Worm (Caenorhabditis elegans) whole organism, L1 larva: ENCODE measurements around the gene rig-3.
A peak's percentile ranks its signal among the peaks of the same experiment; 100 is the strongest.

Experiments
- alr-1 ChIP-seq: fragments of 200-800 bp; sonication (Bioruptor generic); optimal IDR thresholded peaks from 2 replicates; lab custom pipeline; 2018; ENCODE audit warnings: borderline replicate concordance, mild to moderate bottlenecking, missing genetic modification characterization, missing compliant biosample characterization
- aly-2 ChIP-seq: fragments of 150-350 bp; optimal IDR thresholded peaks from 2 replicates; lab custom pipeline; 2014; ENCODE audit warnings: missing biosample characterization, missing genetic modification characterization
- ces-1 ChIP-seq: fragments of 150-350 bp; optimal IDR thresholded peaks from 2 replicates; lab custom pipeline; 2014; ENCODE audit warnings: missing biosample characterization, missing genetic modification reagents, missing genetic modification characterization
- efl-1 ChIP-seq, 4 experiments: fragments of 150-350 bp; optimal IDR thresholded peaks in 3 of 4; peaks in 1 of 4; 1 replicate in 1 of 4; 2 replicates in 3 of 4; lab custom pipeline; 2014; ENCODE audit warnings: missing biosample characterization in 2 of 4, missing genetic modification characterization in 2 of 4, missing genetic modification reagents in 2 of 4
- egl-27 ChIP-seq, 2 experiments: fragments of 150-350 bp in 1 of 2; sonication (generic microtip); optimal IDR thresholded peaks; 3 replicates each; lab custom pipeline; 2017 to 2018; ENCODE audit warnings: missing biosample characterization in 2 of 2, missing genetic modification characterization in 2 of 2, missing genetic modification reagents in 2 of 2
- elt-2 ChIP-seq: sonication (generic microtip); optimal IDR thresholded peaks from 2 replicates; lab custom pipeline; 2016; ENCODE audit warnings: missing genetic modification characterization, mild to moderate bottlenecking, inconsistent platforms, missing compliant biosample characterization, missing genetic modification reagents
- elt-3 ChIP-seq, 6 experiments: fragments of 150-350 bp in 1 of 6; sonication (generic microtip); optimal IDR thresholded peaks; 2 replicates each; lab custom pipeline; 2017 to 2018; ENCODE audit warnings: missing biosample characterization in 6 of 6, missing genetic modification characterization in 6 of 6, inconsistent platforms in 1 of 6
- fkh-8 ChIP-seq: sonication (generic microtip); optimal IDR thresholded peaks from 2 replicates; lab custom pipeline; 2016; ENCODE audit warnings: mild to moderate bottlenecking, missing genetic modification characterization, missing compliant biosample characterization
- irx-1 ChIP-seq: sonication (generic microtip); optimal IDR thresholded peaks from 2 replicates; lab custom pipeline; 2016; ENCODE audit warnings: missing genetic modification characterization, missing compliant biosample characterization
- lin-14 ChIP-seq: fragments of 200-800 bp; sonication (Bioruptor generic); optimal IDR thresholded peaks from 2 replicates; lab custom pipeline; 2018; ENCODE audit warnings: mild to moderate bottlenecking, missing genetic modification characterization, moderate library complexity, missing compliant biosample characterization
- lin-35 ChIP-seq, 2 experiments: fragments of 150-350 bp; optimal IDR thresholded peaks; 2 replicates each; lab custom pipeline; 2014; ENCODE audit warnings: missing biosample characterization in 2 of 2, missing genetic modification characterization in 2 of 2, missing genetic modification reagents in 2 of 2
- lsy-2 ChIP-seq, 2 experiments: fragments of 150-350 bp; optimal IDR thresholded peaks; 2 replicates each; lab custom pipeline; 2014; ENCODE audit warnings: missing biosample characterization in 2 of 2, missing genetic modification characterization in 2 of 2
- mab-9 ChIP-seq: fragments of 200-800 bp; sonication (Bioruptor generic); IDR thresholded peaks from 2 replicates; pipeline ENCODE4 v1.3.6; 2022; ENCODE audit warnings: missing genetic modification reagents, missing genetic modification characterization, missing compliant biosample characterization
- mdl-1 ChIP-seq, 2 experiments: fragments of 150-350 bp; optimal IDR thresholded peaks; 2 replicates each; lab custom pipeline; 2014 to 2017; ENCODE audit warnings: missing biosample characterization in 2 of 2, missing genetic modification characterization in 2 of 2, inconsistent platforms in 1 of 2
- mef-2 ChIP-seq: fragments of 150-350 bp; optimal IDR thresholded peaks from 2 replicates; lab custom pipeline; 2014; ENCODE audit warnings: missing biosample characterization, missing genetic modification characterization
- nhr-12 ChIP-seq: sonication (generic microtip); optimal IDR thresholded peaks from 2 replicates; lab custom pipeline; 2017; ENCODE audit warnings: missing biosample characterization, missing genetic modification characterization
- nhr-20 ChIP-seq: sonication (generic microtip); optimal IDR thresholded peaks from 2 replicates; lab custom pipeline; 2016; ENCODE audit warnings: mild to moderate bottlenecking, missing genetic modification characterization, missing compliant biosample characterization
- nhr-237 ChIP-seq: fragments of 150-350 bp; optimal IDR thresholded peaks from 2 replicates; lab custom pipeline; 2014; ENCODE audit warnings: missing biosample characterization, missing genetic modification characterization
- nhr-47 ChIP-seq: sonication (generic microtip); optimal IDR thresholded peaks from 2 replicates; lab custom pipeline; 2016; ENCODE audit warnings: mild to moderate bottlenecking, missing genetic modification characterization, moderate library complexity, missing compliant biosample characterization
- nhr-71 ChIP-seq: sonication (generic microtip); optimal IDR thresholded peaks from 2 replicates; lab custom pipeline; 2016; ENCODE audit warnings: mild to moderate bottlenecking, missing genetic modification characterization, moderate library complexity, missing compliant biosample characterization
- nhr-76 ChIP-seq: sonication (generic microtip); optimal IDR thresholded peaks from 2 replicates; lab custom pipeline; 2017; ENCODE audit warnings: missing biosample characterization, missing genetic modification characterization
- nhr-84 ChIP-seq: sonication (generic microtip); optimal IDR thresholded peaks from 2 replicates; lab custom pipeline; 2017; ENCODE audit warnings: missing biosample characterization, missing genetic modification characterization
- nhr-90 ChIP-seq: sonication (generic microtip); optimal IDR thresholded peaks from 2 replicates; lab custom pipeline; 2016; ENCODE audit warnings: mild to moderate bottlenecking, missing genetic modification characterization, missing compliant biosample characterization; ENCODE audit not compliant: poor library complexity
- pag-3 ChIP-seq: sonication (generic microtip); optimal IDR thresholded peaks from 2 replicates; lab custom pipeline; 2017; ENCODE audit warnings: missing genetic modification characterization, mild to moderate bottlenecking, missing compliant biosample characterization, antibody characterized with exemption, borderline replicate concordance; ENCODE audit not compliant: insufficient read depth
- skn-1 ChIP-seq: fragments of 150-350 bp; optimal IDR thresholded peaks from 2 replicates; lab custom pipeline; 2014; ENCODE audit warnings: missing biosample characterization, missing genetic modification characterization
- snpc-4 ChIP-seq: fragments of 150-350 bp; optimal IDR thresholded peaks from 2 replicates; lab custom pipeline; 2014; ENCODE audit warnings: missing biosample characterization, missing genetic modification characterization
- snu-23 ChIP-seq: sonication (generic microtip); optimal IDR thresholded peaks from 2 replicates; lab custom pipeline; 2016; ENCODE audit warnings: missing genetic modification characterization, missing compliant biosample characterization
- swsn-7 ChIP-seq: sonication (generic microtip); optimal IDR thresholded peaks from 2 replicates; lab custom pipeline; 2016; ENCODE audit warnings: missing genetic modification characterization, missing compliant biosample characterization
- tbx-2 ChIP-seq: sonication (generic microtip); optimal IDR thresholded peaks from 2 replicates; lab custom pipeline; 2016; ENCODE audit warnings: missing genetic modification characterization, missing compliant biosample characterization
- unc-130 ChIP-seq: fragments of 150-350 bp; optimal IDR thresholded peaks from 2 replicates; lab custom pipeline; 2017; ENCODE audit warnings: missing biosample characterization, missing genetic modification characterization, inconsistent platforms
- unc-86 ChIP-seq: sonication (generic microtip); optimal IDR thresholded peaks from 2 replicates; lab custom pipeline; 2016; ENCODE audit warnings: missing genetic modification characterization, missing compliant biosample characterization
- xbp-1 ChIP-seq: sonication (generic microtip); optimal IDR thresholded peaks from 2 replicates; lab custom pipeline; 2016; ENCODE audit warnings: missing genetic modification characterization, missing compliant biosample characterization
- zip-4 ChIP-seq: fragments of 200-800 bp; sonication (Bioruptor generic); optimal IDR thresholded peaks from 2 replicates; lab custom pipeline; 2018; ENCODE audit warnings: mild to moderate bottlenecking, missing genetic modification characterization, moderate library complexity, missing compliant biosample characterization
- ztf-11 ChIP-seq, 2 experiments: sonication (generic microtip); optimal IDR thresholded peaks; 2 replicates each; lab custom pipeline; 2016 to 2017; ENCODE audit warnings: missing genetic modification characterization in 2 of 2, missing biosample characterization in 1 of 2, missing compliant biosample characterization in 1 of 2

Gene rig-3

ce11 chrX:6902958-6903357, 49.5 kb downstream of the rig-3 start (continued):
- TF ChIP-seq fkh-8 (peak; percentile 30), xbp-1 (tag; lab: Kevin White, UChicago) (peak; percentile 59), nhr-237 (no peak), mdl-1 (tag; optimal IDR thresholded peaks at IDR 0.05; lab: Kevin White, UChicago) (peak in 1 of 2 experiments; percentile 76), tbx-2 (tag; lab: Kevin White, UChicago) (peak; percentile 42), nhr-76 (tag; lab: Kevin White, UChicago) (no peak), zip-4 (GFP tag; lab: Kevin White, UChicago) (peak; percentile 11), nhr-47 (peak; percentile 71), snu-23 (GFP tag; lab: Kevin White, UChicago) (peak; percentile 73), nhr-84 (no peak), egl-27 (tag; optimal IDR thresholded peaks at IDR 0.05; lab: Kevin White, UChicago) (no peak), lsy-2 (tag; optimal IDR thresholded peaks at IDR 0.05; lab: Kevin White, UChicago) (peak; percentile 16 to 58), alr-1 (tag; lab: Kevin White, UChicago) (no peak), mef-2 (no peak), ces-1 (no peak), aly-2 (tag; lab: Kevin White, UChicago) (no peak)

DNA sequence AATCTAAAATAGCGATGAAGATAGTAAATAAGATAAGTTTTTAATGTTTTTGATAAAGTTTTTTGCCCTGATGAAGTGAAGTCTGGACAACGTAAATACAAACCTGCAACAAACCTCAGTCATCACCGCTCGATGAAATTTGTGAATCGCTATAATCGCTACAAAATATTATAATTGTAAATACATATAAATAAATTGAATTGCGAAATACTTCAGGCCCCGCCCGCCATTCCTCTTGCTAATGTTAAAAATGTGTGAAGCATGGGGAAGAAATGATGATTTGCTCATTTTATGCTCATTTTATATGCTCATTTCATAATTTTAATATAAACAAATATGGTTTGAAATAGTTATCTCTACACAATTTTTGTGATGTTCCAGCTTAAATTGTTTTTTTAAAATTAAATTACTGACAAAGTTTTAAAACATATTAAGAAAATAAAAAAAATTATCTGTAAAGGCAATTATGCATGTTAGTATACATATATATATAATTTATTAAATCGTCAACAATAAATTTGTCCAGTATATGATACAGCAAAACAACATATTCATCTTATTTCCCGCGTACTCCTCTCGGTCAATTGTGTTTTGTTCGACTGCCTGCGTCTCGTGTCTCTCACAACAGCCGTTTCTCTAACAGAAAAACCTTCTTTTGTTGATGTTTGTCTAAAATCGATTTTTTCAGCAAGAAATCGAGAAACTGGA, 50.8 kb downstream of the rig-3 start, which contains the start of gene sid-5:
TSS of gene sid-5 (plus strand) at position 658 of the 708 bp plus-strand sequence.
- TF ChIP-seq swsn-7 (tag; lab: Kevin White, UChicago): no peak
- TF ChIP-seq lin-35 (GFP tag; optimal IDR thresholded peaks at IDR 0.05; lab: Kevin White, UChicago): no peak
- no peak for TF ChIP-seq egl-27 (tag; optimal IDR thresholded peaks at IDR 0.05; lab: Kevin White, UChicago)
- no peak for TF ChIP-seq efl-1 (optimal IDR thresholded peaks at IDR 0.05; lab: Kevin White, UChicago)
- peak in 1 of 2 experiments; percentile 44 for TF ChIP-seq efl-1 (GFP tag; optimal IDR thresholded peaks at IDR 0.05 in 1 of 2; lab: Kevin White, UChicago)
- no peak for TF ChIP-seq snpc-4
- TF ChIP-seq lin-14 (GFP tag; lab: Kevin White, UChicago): peak; percentile 24
- TF ChIP-seq nhr-12 (tag; lab: Kevin White, UChicago): no peak
- TF ChIP-seq skn-1 (tag; lab: Kevin White, UChicago): no peak
- TF ChIP-seq pag-3: no peak
- no peak for TF ChIP-seq unc-86 (tag; lab: Kevin White, UChicago)
- TF ChIP-seq ztf-11 (tag; optimal IDR thresholded peaks at IDR 0.05; lab: Kevin White, UChicago): no peak
- no peak for TF ChIP-seq mdl-1 (tag; optimal IDR thresholded peaks at IDR 0.05; lab: Kevin White, UChicago)
- no peak for TF ChIP-seq elt-3 (tag; optimal IDR thresholded peaks at IDR 0.05; lab: Kevin White, UChicago)
- no peak for TF ChIP-seq snu-23 (GFP tag; lab: Kevin White, UChicago)
- no peak for TF ChIP-seq mab-9 (GFP tag; lab: Robert Waterston, UW)
- TF ChIP-seq nhr-71 (tag; lab: Kevin White, UChicago): no peak
- no peak for TF ChIP-seq nhr-20

DNA sequence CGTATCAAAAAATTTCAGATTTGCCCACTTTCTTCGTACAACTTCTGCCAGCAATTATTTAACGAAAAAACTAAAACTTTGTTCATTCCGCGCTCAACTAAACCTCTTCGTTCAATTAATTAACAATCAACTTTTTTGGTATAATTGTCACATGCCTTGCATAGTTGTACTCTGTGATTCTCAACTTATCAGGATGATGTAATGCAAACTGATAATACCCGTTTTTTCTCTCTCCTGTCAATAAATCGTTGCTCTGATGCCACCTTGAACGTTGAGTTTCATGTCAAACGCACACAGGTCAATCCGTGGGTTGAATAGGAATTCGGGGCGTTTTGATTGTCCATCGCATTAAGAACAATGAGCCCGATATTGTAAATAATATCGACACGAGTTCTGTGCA, 52.2 kb downstream of the rig-3 start:
- TF ChIP-seq lin-35 (GFP tag; optimal IDR thresholded peaks at IDR 0.05; lab: Kevin White, UChicago) (peak in 1 of 2 experiments; percentile 32), unc-130 (no peak), irx-1 (tag; lab: Kevin White, UChicago) (no peak), nhr-90 (tag; lab: Kevin White, UChicago) (peak; percentile 14), elt-2 (tag; lab: Kevin White, UChicago) (peak; percentile 77)
- TF ChIP-seq, all 84 proteins: peak for 3
